Fruit fly (Drosophila melanogaster): Measurements from ENCODE around the gene CG5080.

dm6 chr2L:1163538-1164143 lies at the start of gene CG5080:
- TF ChIP-seq CG8478 (optimal IDR thresholded peaks at IDR 0.05) (no peak), CTCF (optimal IDR thresholded peaks at IDR 0.05) (no peak)
